Fruit fly (Drosophila melanogaster) whole organism, embryonic: Measurements from ENCODE around the gene H.

Experiments
- CG10543 ChIP-seq: fragments of 200-800 bp; sonication (Bioruptor generic); optimal IDR thresholded peaks from 3 replicates; lab custom pipeline; 2017; ENCODE audit warnings: missing biosample characterization, mild to moderate bottlenecking, missing genetic modification characterization, moderate library complexity
- CG12769 ChIP-seq: fragments of 200-800 bp; sonication (Bioruptor generic); optimal IDR thresholded peaks from 2 replicates; lab custom pipeline; 2019; ENCODE audit warnings: missing biosample characterization, mild to moderate bottlenecking, missing genetic modification characterization, moderate library complexity
- CG2712 ChIP-seq: fragments of 200-800 bp; optimal IDR thresholded peaks from 3 replicates; lab custom pipeline; 2019; ENCODE audit warnings: missing biosample characterization, mild to moderate bottlenecking, missing genetic modification characterization, moderate library complexity
- CG6813 ChIP-seq: fragments of 200-800 bp; sonication (Bioruptor generic); optimal IDR thresholded peaks from 2 replicates; lab custom pipeline; 2017; ENCODE audit warnings: missing biosample characterization, missing genetic modification characterization, mild to moderate bottlenecking, moderate library complexity, missing genetic modification reagents
- Mad ChIP-seq: fragments of 200-800 bp; sonication (Bioruptor generic); optimal IDR thresholded peaks from 2 replicates; lab custom pipeline; 2016; ENCODE audit warnings: missing biosample characterization, missing genetic modification characterization
- Nf-YA ChIP-seq: fragments of 200-800 bp; sonication (Bioruptor generic); IDR thresholded peaks from 2 replicates; pipeline ENCODE4 v1.3.6; 2022; ENCODE audit warnings: missing biosample characterization, missing genetic modification characterization
- dmrt99B ChIP-seq: fragments of 200-800 bp; sonication (Bioruptor generic); optimal IDR thresholded peaks from 2 replicates; lab custom pipeline; 2018; ENCODE audit warnings: missing biosample characterization, mild to moderate bottlenecking, missing genetic modification characterization, moderate library complexity
- vfl ChIP-seq: fragments of 200-800 bp; sonication (Bioruptor generic); optimal IDR thresholded peaks from 2 replicates; lab custom pipeline; 2016; ENCODE audit warnings: missing biosample characterization, missing genetic modification characterization

- no peak for TF ChIP-seq CG6813 (GFP tag; lab: Kevin White, UChicago)
- TF ChIP-seq CG2712 (tag; lab: Kevin White, UChicago): peak; percentile 4
- TF ChIP-seq CG12769: peak; percentile 68
- TF ChIP-seq Nf-YA (GFP tag; lab: Robert Waterston, UW): no peak
- TF ChIP-seq Mad (GFP tag; lab: Kevin White, UChicago): no peak
- TF ChIP-seq vfl (GFP tag; lab: Kevin White, UChicago): peak; percentile 17
- TF ChIP-seq CG10543 (GFP tag; lab: Kevin White, UChicago): peak; percentile 84
- TF ChIP-seq dmrt99B: no peak
Measured at dm6 chr3R:20574535-20574980, 47.2 kb upstream of the H start.
